Fruit fly (Drosophila melanogaster): Measurements from ENCODE around the gene CG9686.

DNA sequence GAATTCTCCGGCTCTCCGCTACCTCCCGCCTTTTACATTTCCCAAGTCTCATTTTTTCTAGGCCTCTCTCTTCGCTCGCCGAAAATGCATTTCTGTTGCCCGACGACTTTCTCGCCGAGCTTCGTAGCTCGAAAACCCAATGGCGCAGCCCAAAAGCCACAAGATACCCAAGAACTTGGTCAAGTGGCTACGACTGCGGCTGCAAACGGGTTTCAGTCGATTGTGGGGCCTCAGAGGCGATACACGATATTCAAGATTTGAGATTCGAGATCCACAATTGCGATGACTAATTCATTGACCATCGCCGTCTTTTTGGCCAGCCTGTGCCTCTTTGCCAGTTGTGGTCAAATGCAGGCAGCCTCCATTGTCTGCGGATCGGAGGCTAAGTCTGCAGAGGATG is 2.1 kb downstream of the CG9686 start, which contains the start of gene CG9689:
- no peak for TF ChIP-seq CG34367 (tag; optimal IDR thresholded peaks at IDR 0.05)
- TF ChIP-seq rn (GFP tag; IDR thresholded peaks at IDR 0.05): no peak
- TF ChIP-seq fd96Ca (GFP tag; IDR thresholded peaks at IDR 0.05): no peak
- peak; percentile 14 for TF ChIP-seq CG13204 (GFP tag; optimal IDR thresholded peaks at IDR 0.05)
- TF ChIP-seq CG14655 (GFP tag; optimal IDR thresholded peaks at IDR 0.05): no peak
- no peak for TF ChIP-seq D1 (tag; optimal IDR thresholded peaks at IDR 0.05)
- TF ChIP-seq CG9948 (tag; optimal IDR thresholded peaks at IDR 0.05): no peak
- TF ChIP-seq CG32121 (GFP tag; IDR thresholded peaks at IDR 0.05): no peak
- TF ChIP-seq CG10348 (GFP tag; IDR thresholded peaks at IDR 0.05): no peak
- TF ChIP-seq gl (tag; optimal IDR thresholded peaks at IDR 0.05): no peak
- no peak for TF ChIP-seq CG15710 (tag; optimal IDR thresholded peaks at IDR 0.05)
- no peak for TF ChIP-seq Ets98B (GFP tag; IDR thresholded peaks at IDR 0.05)
